Worm (Caenorhabditis elegans) whole organism, dauer: ENCODE data around the gene epg-7.
"Not testable (repeated sequence)": the region's sequence is repeated elsewhere in the genome, so short reads cannot be mapped to it uniquely, and the experiment has no call there.

Source experiments
- unc-62 ChIP-seq: sonication (generic microtip); optimal IDR thresholded peaks from 2 replicates; lab custom pipeline; 2017; ENCODE audit warnings: missing biosample characterization, missing genetic modification reagents, missing genetic modification characterization

The epg-7 gene

DNA sequence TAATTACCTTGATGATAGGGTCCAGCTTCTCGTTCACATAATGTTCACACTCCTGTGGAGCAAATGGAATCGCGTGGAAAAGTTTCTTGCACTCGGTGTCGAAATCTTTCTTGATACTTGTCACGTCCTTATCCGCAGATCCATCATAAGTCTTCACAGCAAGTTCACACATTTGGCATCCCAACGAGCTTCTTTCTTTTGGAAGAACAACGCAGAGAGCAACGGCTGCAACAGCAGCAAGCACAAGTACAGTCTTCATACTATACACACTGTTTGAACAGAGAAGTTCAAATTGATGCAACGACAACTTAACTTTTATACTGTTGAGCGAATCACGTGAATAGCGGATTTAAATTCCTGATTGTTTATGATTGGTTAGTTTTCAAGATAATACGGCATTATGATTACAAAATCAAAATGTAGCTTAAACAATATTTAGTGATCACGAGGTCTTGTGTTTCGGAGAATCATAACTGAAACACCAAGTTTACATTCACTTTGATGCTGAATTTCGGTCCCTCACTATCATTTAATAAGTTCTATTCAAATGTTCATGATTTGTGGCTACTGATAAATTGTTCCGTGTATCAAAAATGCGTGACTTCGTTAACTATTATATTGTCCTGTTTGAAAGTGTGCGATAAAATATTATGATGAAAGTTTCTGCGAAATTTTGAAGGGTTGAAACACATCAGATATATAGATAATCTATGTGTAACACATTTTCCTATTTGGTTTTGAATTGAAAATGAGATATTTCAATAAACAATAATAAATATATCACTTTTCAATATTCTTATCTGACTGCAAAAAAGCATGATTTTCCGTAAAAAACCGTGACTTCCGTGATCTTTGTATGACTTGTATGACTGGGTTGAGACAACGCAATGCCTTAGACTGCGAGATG is 17.8 kb upstream of the epg-7 start, which contains the start of the genes spp-2 and spp-6:
Gene spp-2 (minus strand): TSS at position 334 of the 907 bp plus-strand sequence.
Gene spp-6 (plus strand): TSS at position 857 of the 907 bp plus-strand sequence.
- no peak for TF ChIP-seq unc-62

DNA sequence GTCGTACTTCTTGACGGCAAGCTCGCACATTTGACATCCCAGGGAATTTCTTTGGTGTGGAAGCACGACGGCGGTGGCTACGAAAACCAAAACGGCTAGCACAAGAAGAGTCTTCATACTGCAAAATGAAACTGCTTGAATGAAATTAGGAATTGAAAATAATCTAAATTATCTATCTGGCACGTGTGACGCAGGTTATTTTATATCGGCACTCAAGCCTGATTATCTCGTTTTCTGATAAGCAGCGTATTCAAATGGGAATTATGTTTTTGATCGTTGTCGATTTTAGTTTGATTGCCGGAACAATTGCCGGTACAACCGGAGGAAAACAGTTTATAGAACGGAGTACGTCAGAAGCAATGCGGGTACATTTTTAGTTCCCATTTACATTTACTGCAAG is 15.9 kb upstream of the epg-7 start, which contains the start of gene spp-4:
Gene spp-4 (minus strand): TSS at position 118 of the 400 bp plus-strand sequence.
- no peak for TF ChIP-seq unc-62

DNA sequence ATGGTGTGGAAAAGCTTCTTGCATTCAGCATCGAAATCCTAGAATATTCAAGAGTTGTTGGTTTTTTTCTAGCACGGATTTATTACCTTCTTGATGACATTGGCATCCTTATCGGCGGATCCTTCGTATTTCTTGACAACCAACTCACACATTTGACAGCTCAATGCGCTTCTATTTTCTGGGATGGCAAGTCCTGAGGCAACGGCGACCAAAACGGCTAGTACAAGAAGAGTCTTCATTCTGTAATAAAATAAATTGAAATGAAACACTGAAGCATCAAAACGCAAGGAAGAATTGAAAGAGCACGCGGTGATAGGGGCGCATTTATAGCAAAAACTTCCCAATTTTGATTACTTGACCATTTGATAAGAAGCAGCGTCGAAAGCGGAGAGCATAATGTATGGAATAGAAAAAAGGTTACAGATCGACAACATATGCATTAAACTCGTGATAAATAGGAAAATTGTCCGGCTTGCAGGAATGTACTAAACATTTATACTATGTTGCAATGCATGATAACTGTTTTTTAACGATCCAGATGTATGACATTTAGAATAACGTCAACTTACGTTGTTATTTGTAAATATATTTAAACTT is 14.3 kb upstream of the epg-7 start, which contains the start of gene spp-5:
Gene spp-5 (minus strand): TSS at position 240 of the 597 bp plus-strand sequence.
- no peak for TF ChIP-seq unc-62

DNA sequence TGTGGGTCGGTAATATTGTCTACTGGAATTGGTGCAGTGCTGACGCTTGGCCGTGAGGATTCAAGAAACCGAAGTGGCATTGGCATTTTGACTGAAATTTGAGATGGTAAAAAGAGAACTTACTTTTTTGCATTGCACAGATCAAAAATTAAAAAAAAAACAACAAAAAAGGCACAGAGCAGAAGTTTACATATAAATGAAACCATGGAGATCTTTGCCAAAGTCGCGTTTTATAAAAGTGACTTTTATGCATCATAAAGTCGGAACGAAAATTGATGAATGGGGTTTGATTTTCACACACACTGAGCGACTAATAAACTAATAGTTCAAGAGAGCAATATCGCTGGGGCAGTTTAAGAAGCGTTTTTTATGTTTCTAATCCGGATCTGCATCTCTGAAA is 12.2 kb upstream of the epg-7 start, which contains the start of gene T08A9.13:
Gene T08A9.13 (minus strand): TSS at position 101 of the 400 bp plus-strand sequence.
- no peak for TF ChIP-seq unc-62

DNA sequence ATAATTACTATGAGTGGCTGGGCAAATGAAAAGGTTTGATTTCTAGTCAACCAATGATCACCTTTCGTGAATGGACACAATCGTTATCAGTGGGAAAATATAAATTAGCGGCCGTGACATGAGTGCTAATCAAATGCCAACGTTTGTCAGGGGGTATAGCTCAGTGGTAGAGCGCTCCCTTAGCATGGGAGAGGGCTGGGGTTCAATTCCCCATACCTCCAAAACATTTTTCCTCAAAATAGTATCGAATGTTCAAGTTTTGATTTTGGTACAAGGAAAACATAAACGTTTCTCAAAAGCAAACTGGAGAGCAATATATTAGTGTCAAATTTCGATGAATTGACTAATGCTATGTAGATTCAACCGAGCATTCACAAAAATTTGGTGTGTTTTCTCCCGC is 10.9 kb upstream of the epg-7 start:
- no peak for TF ChIP-seq unc-62

DNA sequence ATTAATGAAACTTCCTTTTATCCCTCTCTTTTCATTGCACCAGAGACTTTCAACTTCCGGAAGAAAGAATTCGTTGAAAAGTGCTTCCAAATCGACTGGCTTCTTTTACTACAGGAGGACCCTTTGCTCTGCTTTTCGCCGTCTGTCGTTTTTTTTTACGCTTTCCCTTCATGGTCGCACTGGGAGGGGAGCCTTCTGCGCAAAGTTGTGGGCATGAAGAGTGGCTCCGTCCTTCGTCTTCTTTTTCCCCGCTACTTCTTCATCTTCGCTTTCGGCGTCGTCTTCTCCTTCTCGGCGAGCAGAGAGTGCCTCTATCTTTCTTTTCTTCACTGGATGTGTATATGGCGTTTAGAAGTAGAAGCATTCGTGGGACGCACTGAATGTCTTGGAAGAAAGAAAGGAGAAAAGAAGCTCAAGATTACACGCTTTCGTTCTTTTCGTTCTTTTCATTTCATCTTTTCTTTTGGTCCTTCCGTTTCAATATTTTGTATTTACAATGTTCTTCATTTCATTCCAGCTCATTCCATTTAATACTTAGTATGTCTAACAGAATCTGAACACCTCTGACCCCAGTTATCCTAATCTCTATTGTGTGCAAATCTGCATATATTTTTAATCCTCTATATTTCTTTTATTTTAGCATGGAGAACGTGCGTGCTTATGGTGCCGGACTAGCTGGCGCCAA is 7.4 kb upstream of the epg-7 start, which contains the start of gene sng-1:
Gene sng-1 (plus strand): TSS at position 635 of the 685 bp plus-strand sequence.
- TF ChIP-seq unc-62, result no peak

DNA sequence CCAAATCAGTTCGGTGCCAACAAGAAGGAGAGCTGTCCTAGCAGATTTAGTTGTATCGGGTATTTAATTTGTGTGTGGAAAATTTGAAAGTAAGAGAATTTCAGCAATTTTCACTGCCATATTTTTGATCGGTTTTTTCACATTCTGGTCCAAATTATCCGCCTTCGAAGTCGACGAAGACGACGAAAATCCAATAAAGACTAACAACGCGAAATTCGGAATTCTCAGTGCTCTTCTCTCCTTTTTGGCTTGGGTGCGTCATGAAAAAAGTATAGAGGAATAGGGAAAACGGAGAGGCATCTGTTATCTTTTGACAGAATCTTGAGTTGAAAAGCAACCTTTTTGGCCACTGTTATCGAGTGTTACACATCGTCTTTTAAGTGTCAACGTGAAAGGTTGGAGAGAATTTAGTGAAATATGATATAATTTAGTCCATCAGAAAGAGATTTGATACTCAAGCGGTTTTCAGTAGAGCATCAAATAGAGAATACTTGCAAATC is 6.4 kb upstream of the epg-7 start:
- no peak for TF ChIP-seq unc-62

DNA sequence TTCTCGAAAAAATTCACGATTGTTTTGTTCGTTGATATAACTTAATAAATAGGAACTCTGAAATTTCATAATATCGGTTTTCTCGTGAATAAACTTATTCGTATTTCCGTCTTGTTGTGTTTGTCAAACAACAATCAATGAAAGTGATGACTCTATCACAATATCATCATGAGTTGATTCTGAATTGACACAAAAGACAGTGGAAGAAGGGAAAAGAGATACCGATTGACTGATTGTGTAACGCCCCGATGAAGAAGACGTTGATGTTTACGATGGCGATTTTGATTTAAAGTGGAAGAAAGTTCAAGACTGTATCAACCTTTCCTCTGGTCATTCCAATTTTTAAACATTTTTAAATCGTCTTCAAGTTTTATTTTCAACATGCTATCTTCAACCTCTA is 4.9 kb upstream of the epg-7 start, which contains the start of gene ttr-59:
Gene ttr-59 (plus strand): TSS at position 218 of the 400 bp plus-strand sequence.
- TF ChIP-seq unc-62, result no peak

DNA sequence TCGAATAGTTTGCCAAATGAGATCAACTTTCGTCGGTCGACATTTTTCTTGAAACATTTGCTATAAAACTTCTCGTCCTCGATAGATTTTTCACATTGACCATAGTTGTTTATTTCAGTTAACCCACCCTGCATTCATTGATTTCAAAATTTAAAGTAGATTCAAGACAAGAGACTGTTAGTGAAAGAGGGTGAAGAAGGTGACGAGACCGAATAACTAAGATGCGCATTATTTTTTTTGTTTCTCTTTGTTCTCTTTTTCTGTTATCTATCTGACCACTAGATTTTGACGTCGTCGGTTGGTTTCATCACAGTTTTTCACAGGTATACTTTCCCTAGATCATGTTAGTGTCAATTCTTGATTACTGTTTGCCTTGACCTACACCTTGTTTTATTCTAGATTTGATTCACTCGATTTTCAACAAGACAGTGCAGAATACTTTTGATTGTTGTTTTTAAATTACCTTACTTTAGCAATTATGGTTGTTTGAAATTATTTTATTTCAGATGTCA is 3.8 kb upstream of the epg-7 start, which contains the start of gene ttr-30:
Gene ttr-30 (plus strand): TSS at position 265 of the 512 bp plus-strand sequence.
- no peak for TF ChIP-seq unc-62

DNA sequence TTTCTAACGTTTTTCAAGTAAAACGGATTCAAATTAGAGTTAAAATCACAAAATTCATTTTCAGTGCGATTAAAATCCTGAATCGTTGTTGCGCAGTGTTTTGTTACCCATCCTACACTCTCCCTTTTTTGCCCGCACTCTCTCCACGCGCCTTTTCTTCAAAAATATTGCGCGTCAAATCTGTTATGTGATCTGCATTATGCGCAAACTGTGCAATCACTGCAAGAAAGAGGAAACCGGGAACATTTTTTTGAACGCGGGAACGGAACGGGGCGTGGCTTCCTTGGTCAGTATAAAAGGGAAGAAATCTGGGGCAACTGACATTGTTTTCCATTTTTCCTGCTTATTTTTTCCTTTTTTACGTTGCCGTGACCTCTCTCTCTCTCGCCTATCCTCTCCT is 5.9 kb downstream of the epg-7 start:
- TF ChIP-seq unc-62, result no peak

DNA sequence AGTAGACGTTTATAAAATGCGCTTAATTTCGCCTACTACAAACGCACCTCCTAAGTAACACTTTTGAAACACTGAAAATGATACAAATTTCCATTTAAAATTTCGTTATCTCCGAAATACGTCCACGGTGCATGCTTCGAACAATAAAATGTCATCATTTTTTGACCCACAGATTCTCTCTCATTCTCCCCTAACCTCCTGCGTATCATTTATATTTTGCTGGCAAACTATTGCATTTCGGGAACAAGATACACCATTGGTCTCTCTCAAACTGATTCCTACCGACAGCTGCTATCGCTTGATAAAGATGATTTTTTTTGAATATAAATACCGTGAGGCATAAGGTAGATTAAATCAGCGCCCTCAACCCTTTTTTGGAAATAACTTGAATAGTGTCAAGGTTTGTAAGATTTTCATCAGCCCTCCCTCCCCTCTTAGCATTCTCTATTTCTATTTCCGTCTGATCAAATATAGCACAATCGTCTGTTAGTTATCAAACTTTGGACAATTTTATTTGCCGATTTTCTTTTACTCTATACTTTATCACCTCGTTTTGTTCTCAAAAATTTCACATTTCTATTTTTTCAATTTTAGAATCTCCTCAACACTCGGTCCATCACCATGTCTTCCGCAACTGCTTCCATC is 6.5 kb downstream of the epg-7 start, which contains the start of gene C07D8.6:
Gene C07D8.6 (plus strand): TSS at position 595 of the 645 bp plus-strand sequence.
- TF ChIP-seq unc-62, result no peak

DNA sequence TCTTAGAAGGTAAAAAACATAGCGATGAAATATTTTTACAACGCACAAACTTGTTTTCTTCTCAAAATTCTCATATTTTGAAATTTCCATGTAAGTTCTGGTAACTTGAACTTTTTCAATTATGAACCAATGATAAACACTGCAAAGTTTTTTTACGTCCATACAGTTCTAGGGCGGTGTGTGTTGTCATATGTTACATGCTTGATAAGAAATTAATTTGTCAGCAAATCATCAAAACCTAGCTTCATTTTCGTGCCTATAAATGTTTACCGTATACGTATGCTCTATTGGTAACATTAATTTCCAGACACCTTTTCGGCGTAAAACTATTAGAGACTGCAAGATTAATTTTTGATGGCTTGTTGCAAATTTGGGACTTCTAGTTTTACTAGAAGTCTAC is 8.7 kb downstream of the epg-7 start:
- TF ChIP-seq unc-62, result no peak

DNA sequence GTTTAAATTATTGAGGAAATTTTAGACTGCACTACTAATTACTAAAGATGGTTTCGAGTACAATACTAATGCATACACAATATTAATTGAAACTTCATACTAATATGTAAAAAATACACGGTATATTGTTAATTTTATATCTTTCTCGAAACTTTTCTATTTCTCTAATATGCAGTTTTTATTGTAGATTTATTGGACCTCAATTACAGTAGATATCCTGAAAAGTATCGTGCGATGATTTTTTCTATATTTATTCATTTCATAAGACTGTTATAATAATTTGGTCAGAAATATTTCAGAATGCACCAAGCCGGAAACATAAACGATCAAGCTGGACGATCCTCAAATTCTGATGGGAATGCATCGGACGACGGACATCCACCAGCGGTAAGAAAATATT is 9.2 kb downstream of the epg-7 start, which contains the start of gene C07D8.5:
Gene C07D8.5 (plus strand): TSS at position 301 of the 400 bp plus-strand sequence.
- no peak for TF ChIP-seq unc-62

DNA sequence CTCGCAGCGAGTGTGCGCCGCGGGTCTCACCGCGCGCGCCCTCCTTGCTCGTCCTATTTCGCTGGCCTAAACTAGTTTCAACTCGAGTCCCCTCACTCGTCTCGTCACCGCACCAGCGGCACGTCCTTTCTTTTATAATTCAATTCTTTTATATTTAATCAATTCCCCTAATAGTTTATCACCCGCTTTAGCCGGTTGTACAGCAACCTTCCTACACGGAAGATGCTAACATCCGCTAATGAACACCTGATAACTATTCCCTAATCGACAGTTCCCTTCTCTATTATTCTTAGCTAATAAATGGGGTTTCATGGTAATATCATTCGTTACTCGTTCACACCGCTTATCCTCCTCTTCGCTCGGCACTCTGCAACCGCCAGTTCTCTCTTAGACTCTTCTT is 30.8 kb downstream of the epg-7 start, which contains the start of gene C56G3.2:
Gene C56G3.2 (plus strand): TSS at position 301 of the 400 bp plus-strand sequence.
- not testable (repeated sequence) for TF ChIP-seq unc-62

DNA sequence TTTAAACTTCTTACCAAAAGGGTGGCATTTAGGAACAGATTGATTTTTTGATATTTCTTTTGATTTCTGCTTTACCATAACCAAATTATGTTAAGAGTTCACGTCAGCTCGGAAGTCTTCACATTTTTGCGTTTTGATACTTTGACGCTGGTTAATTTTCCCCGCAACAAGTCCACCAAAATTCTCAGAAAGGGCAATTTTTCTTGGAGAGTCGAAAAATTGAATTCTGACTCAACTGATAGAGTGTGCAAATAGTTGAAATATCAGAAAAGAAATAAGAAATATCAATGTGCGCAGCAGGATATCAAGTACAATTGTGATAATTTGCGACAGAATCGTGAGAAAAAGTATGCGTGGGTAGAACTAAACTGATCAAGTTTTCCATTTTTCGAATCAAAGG is 35.3 kb downstream of the epg-7 start:
- no peak for TF ChIP-seq unc-62
